Worm (Caenorhabditis elegans): ENCODE measurements around the gene set-19.

DNA sequence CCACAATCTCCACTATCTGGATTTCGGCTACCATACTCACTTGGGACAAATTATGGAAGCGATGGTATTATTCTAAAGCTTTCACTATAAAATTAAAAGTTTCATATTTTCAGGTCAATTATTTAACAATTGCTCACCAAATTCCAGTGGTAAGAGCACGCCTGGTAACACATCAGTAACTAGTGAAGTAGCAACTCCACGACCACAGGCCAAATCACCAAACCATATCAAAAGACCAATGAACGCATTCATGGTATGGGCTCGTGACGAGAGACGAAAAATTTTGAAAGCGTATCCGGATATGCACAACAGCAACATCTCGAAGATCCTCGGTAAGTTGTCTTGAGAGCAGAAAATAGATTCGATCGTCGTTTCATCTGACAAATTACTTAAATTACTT lies 7.4 kb downstream of the set-19 start:
- TF ChIP-seq ama-1 (optimal IDR thresholded peaks at IDR 0.05) (no peak), hmg-4 (GFP tag; optimal IDR thresholded peaks at IDR 0.05) (no peak), flt-1 (GFP tag; IDR thresholded peaks at IDR 0.05) (no peak), tbx-37 (GFP tag; conservative IDR thresholded peaks at IDR 0.05) (no peak), tra-4 (tag; optimal IDR thresholded peaks at IDR 0.05) (no peak), B0310.2 (tag; optimal IDR thresholded peaks at IDR 0.05) (no peak), ceh-36 (tag; optimal IDR thresholded peaks at IDR 0.05) (no peak), pes-1 (GFP tag; IDR thresholded peaks at IDR 0.05) (no peak), sea-1 (GFP tag; conservative IDR thresholded peaks at IDR 0.05) (no peak), scrt-1 (GFP tag; IDR thresholded peaks at IDR 0.05) (no peak), ets-7 (tag; optimal IDR thresholded peaks at IDR 0.05) (no peak), hmbx-1 (tag; optimal IDR thresholded peaks at IDR 0.05) (no peak), F13C5.2 (tag; optimal IDR thresholded peaks at IDR 0.05) (no peak)
